Fruit fly (Drosophila melanogaster) whole organism, wandering third instar larva: ENCODE data around the gene CG18598.
A peak's percentile ranks its signal among the peaks of the same experiment; 100 is the strongest.

Source experiments
- CG32264 ChIP-seq: fragments of 200-800 bp; sonication (Bioruptor generic); optimal IDR thresholded peaks from 2 replicates; lab custom pipeline; 2016; ENCODE audit warnings: missing biosample characterization, missing genetic modification characterization
- CG9705 ChIP-seq: fragments of 200-800 bp; sonication (Bioruptor generic); optimal IDR thresholded peaks from 2 replicates; lab custom pipeline; 2018; ENCODE audit warnings: missing biosample characterization, mild to moderate bottlenecking, missing genetic modification characterization
- CrebA ChIP-seq: fragments of 200-800 bp; sonication (Bioruptor generic); optimal IDR thresholded peaks from 2 replicates; lab custom pipeline; 2016; ENCODE audit warnings: missing biosample characterization, mild to moderate bottlenecking, missing genetic modification characterization, borderline replicate concordance
- Dif ChIP-seq: fragments of 200-275, 200-300 bp; sonication (Bioruptor generic); optimal IDR thresholded peaks from 2 replicates; lab custom pipeline; 2018; ENCODE audit warnings: missing biosample characterization, missing genetic modification characterization; ENCODE audit not compliant: partially characterized antibody
- GATAd ChIP-seq: sonication (Bioruptor generic); optimal IDR thresholded peaks from 2 replicates; lab custom pipeline; 2016; ENCODE audit warnings: missing biosample characterization, missing genetic modification characterization
- HLH106 ChIP-seq: fragments of 200-800 bp; optimal IDR thresholded peaks from 3 replicates; lab custom pipeline; 2019; ENCODE audit warnings: missing biosample characterization, mild to moderate bottlenecking, missing genetic modification characterization, moderate library complexity
- Hr78 ChIP-seq: fragments of >200 bp; optimal IDR thresholded peaks from 2 replicates; lab custom pipeline; 2017; ENCODE audit warnings: missing biosample characterization, missing genetic modification characterization
- Jra ChIP-seq: sonication (Bioruptor generic); optimal IDR thresholded peaks from 2 replicates; lab custom pipeline; 2016; ENCODE audit warnings: missing biosample characterization, missing genetic modification characterization
- Mio ChIP-seq: sonication (Bioruptor generic); optimal IDR thresholded peaks from 2 replicates; lab custom pipeline; 2016; ENCODE audit warnings: missing biosample characterization, missing genetic modification characterization
- Myc ChIP-seq: fragments of >200 bp; optimal IDR thresholded peaks from 2 replicates; lab custom pipeline; 2017
- N ChIP-seq: fragments of >200 bp; optimal IDR thresholded peaks from 2 replicates; lab custom pipeline; 2018; ENCODE audit warnings: missing biosample characterization, missing external identifiers, missing genetic modification characterization
- OdsH ChIP-seq: fragments of 200-800 bp; sonication (Bioruptor generic); optimal IDR thresholded peaks from 2 replicates; lab custom pipeline; 2016; ENCODE audit warnings: missing biosample characterization, mild to moderate bottlenecking, missing genetic modification characterization
- Rel ChIP-seq, 2 experiments: fragments of 200-800 bp; sonication (Bioruptor generic) in 1 of 2; optimal IDR thresholded peaks; 2 replicates in 1 of 2; 3 replicates in 1 of 2; lab custom pipeline; 2016 to 2019; ENCODE audit warnings: mild to moderate bottlenecking in 2 of 2, missing biosample characterization in 2 of 2, missing genetic modification characterization in 2 of 2, moderate library complexity in 1 of 2
- Sp1 ChIP-seq: fragments of 200-800 bp; sonication (Bioruptor generic); optimal IDR thresholded peaks from 3 replicates; lab custom pipeline; 2019; ENCODE audit warnings: missing biosample characterization, mild to moderate bottlenecking, missing genetic modification characterization, moderate library complexity
- Vsx2 ChIP-seq: fragments of 200-300, 225-300 bp; sonication (Bioruptor generic); optimal IDR thresholded peaks from 2 replicates; lab custom pipeline; 2018; ENCODE audit warnings: missing biosample characterization, missing genetic modification characterization; ENCODE audit not compliant: partially characterized antibody
- br ChIP-seq: fragments of 200-800 bp; sonication (Bioruptor generic); optimal IDR thresholded peaks from 2 replicates; lab custom pipeline; 2016; ENCODE audit warnings: missing biosample characterization, missing genetic modification characterization
- brk ChIP-seq: fragments of 200-800 bp; sonication (Bioruptor generic); optimal IDR thresholded peaks from 2 replicates; lab custom pipeline; 2016; ENCODE audit warnings: missing biosample characterization, mild to moderate bottlenecking, missing genetic modification characterization
- dl ChIP-seq, 2 experiments: fragments of 175-275, 200-275 bp in 1 of 2; fragments of 200-275 bp in 1 of 2; sonication (Bioruptor generic); optimal IDR thresholded peaks; lab custom pipeline; 2018; ENCODE audit warnings: mild to moderate bottlenecking in 2 of 2, missing biosample characterization in 2 of 2, missing genetic modification characterization in 2 of 2, moderate library complexity in 2 of 2; ENCODE audit not compliant: partially characterized antibody in 2 of 2, insufficient read depth in 1 of 2
- dmrt93B ChIP-seq: fragments of 200-800 bp; sonication (Bioruptor generic); optimal IDR thresholded peaks from 2 replicates; lab custom pipeline; 2018; ENCODE audit warnings: missing biosample characterization, mild to moderate bottlenecking, missing genetic modification characterization
- dsf ChIP-seq: sonication (Bioruptor generic); optimal IDR thresholded peaks from 2 replicates; lab custom pipeline; 2016; ENCODE audit warnings: missing biosample characterization, missing genetic modification characterization, borderline replicate concordance
- ey ChIP-seq: fragments of 200-800 bp; sonication (Bioruptor generic); optimal IDR thresholded peaks from 2 replicates; lab custom pipeline; 2016; ENCODE audit warnings: missing biosample characterization, missing genetic modification characterization
- foxo ChIP-seq, 2 experiments: fragments of 200-800 bp; sonication (Bioruptor generic); optimal IDR thresholded peaks; 2 replicates in 1 of 2; 3 replicates in 1 of 2; lab custom pipeline; 2016 to 2017; ENCODE audit warnings: missing biosample characterization in 2 of 2, missing genetic modification characterization in 2 of 2
- fru ChIP-seq: fragments of 200-800 bp; sonication (Bioruptor generic); optimal IDR thresholded peaks from 3 replicates; lab custom pipeline; 2016; ENCODE audit warnings: missing biosample characterization, mild to moderate bottlenecking, missing genetic modification characterization
- jim ChIP-seq: fragments of 175-275, 200-325 bp; sonication (Bioruptor generic); optimal IDR thresholded peaks from 2 replicates; lab custom pipeline; 2016; ENCODE audit warnings: missing biosample characterization, mild to moderate bottlenecking, missing genetic modification characterization
- lola ChIP-seq: fragments of >200 bp; optimal IDR thresholded peaks from 2 replicates; lab custom pipeline; 2017; ENCODE audit warnings: missing biosample characterization, missing genetic modification characterization
- pan ChIP-seq: fragments of >200 bp; optimal IDR thresholded peaks from 2 replicates; lab custom pipeline; 2017
- psq ChIP-seq: fragments of 200-800 bp; sonication (Bioruptor generic); optimal IDR thresholded peaks from 3 replicates; lab custom pipeline; 2017; ENCODE audit warnings: missing biosample characterization, mild to moderate bottlenecking, missing genetic modification characterization, moderate library complexity
- rgr ChIP-seq: fragments of 200-800 bp; sonication (Bioruptor generic); optimal IDR thresholded peaks from 3 replicates; lab custom pipeline; 2016; ENCODE audit warnings: missing biosample characterization, mild to moderate bottlenecking, missing genetic modification characterization
- sv ChIP-seq: fragments of 200-800 bp; sonication (Bioruptor generic); optimal IDR thresholded peaks from 3 replicates; lab custom pipeline; 2016; ENCODE audit warnings: missing biosample characterization, missing genetic modification characterization
- tai ChIP-seq: sonication (Bioruptor generic); optimal IDR thresholded peaks from 2 replicates; lab custom pipeline; 2016; ENCODE audit warnings: missing biosample characterization, missing genetic modification characterization
- usp ChIP-seq: fragments of >200 bp; optimal IDR thresholded peaks from 2 replicates; lab custom pipeline; 2017; ENCODE audit warnings: missing biosample characterization, missing genetic modification characterization

The CG18598 gene

DNA sequence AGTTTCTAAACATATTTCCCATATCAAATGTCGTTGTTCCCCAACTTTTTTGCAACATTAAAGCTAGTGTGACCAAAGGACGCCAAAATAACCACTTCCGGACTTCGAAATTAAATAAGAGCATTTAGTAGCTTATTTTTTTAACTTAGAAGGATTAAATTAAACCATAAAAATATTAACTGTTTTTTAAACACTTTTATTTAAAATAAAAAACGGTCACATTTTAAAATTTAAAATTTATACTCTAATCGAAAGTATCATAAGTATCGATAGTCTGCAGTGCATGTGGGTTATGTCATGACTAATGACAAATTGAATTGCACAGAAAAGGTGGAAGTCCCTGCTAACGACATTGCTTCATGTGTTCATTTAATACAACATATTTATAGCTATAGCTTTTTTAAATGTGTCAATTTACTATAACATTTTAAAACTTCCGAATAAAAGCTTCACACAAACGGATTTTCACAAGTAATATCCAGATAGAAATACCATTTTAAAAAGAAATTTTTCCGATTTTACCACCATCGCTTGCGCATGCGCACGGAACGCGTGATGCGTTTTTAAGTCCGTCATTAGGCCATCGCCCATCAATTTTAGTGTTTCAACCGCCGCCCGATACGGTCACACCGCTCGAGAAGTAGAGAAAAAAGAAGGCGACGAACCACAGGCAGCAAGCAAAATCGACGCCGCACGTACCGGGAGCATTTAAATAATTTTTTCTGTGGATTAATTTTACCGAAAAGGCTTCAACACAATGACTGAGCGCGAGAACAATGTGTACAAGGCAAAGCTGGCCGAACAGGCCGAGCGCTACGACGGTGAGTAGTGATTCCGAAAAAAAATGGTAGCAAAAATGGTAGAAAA lies 8.6 kb upstream of the CG18598 start, which contains the start of the genes CG7156 and 14-3-3epsilon (continued):
- TF ChIP-seq ey (GFP tag; lab: Kevin White, UChicago) (peak; percentile 21), lola (GFP tag; lab: Kevin White, UChicago) (no peak), CG32264 (GFP tag; lab: Kevin White, UChicago) (no peak), Sp1 (GFP tag; lab: Kevin White, UChicago) (peak; percentile 42), GATAd (no peak), sv (GFP tag; lab: Kevin White, UChicago) (peak; percentile 30), Mio (GFP tag; lab: Kevin White, UChicago) (no peak), OdsH (peak; percentile 37), Rel (GFP tag; optimal IDR thresholded peaks at IDR 0.05; lab: Kevin White, UChicago) (no peak), Rel (tag; optimal IDR thresholded peaks at IDR 0.05; lab: Kevin White, UChicago) (peak; percentile 94), CrebA (GFP tag; lab: Kevin White, UChicago) (no peak), Vsx2 (GFP tag; lab: Kevin White, UChicago) (peak; percentile 87), fru (peak; percentile 28)

DNA sequence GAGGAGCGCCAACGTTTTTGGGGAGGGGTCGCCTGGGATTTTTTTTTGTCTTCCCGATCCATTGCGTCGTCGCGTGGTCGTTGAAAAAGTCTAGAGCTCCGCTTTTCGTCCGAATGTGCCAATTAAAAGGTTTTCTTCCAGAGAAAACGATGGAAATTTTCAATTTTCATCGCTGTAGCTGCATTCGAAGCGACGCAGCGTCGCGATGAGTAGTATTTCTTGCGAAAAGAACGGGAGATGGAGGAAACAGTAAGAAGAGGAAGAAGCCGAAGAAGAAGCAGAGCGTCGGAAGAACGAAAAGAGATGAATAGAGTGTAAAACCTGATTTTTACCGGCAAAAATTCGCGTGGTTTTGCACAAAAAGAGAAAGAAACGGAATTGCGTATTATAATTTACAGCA lies 7.9 kb upstream of the CG18598 start:
- TF ChIP-seq psq (GFP tag; lab: Kevin White, UChicago): peak; percentile 84
- TF ChIP-seq Dif (GFP tag; lab: Kevin White, UChicago): peak; percentile 27
- TF ChIP-seq pan (lab: Kevin White, UChicago): no peak

DNA sequence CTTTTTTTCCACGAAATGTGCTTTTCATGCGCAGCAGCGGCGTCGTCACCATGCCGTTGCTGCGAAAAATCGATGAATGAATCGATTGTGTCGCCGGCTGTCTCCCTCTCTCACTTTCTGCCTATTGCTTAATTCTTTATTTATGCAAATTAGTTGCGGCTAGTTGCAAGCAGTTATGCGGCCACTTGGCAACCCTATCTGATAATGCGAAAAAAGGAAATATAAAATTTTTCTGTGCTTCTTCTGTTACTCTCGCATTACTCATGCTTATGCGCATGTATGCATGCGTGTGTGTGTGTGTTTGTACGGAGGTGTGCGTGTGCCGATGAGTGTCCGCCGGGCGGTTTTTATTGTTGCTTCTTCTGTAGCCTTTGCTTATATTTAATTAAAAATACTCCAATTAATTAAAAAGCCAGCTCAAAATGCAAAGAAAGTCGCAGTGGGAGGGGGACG lies 7.2 kb upstream of the CG18598 start:
- TF ChIP-seq jim (GFP tag; lab: Kevin White, UChicago) (no peak), dmrt93B (GFP tag; lab: Kevin White, UChicago) (no peak), tai (no peak), HLH106 (peak; percentile 29), foxo (GFP tag; optimal IDR thresholded peaks at IDR 0.05; lab: Kevin White, UChicago) (peak in 1 of 2 experiments; percentile 51), fru (peak; percentile 7), dsf (GFP tag; lab: Kevin White, UChicago) (no peak), Myc (no peak), Dif (GFP tag; lab: Kevin White, UChicago) (no peak), Mio (GFP tag; lab: Kevin White, UChicago) (no peak), usp (no peak), psq (GFP tag; lab: Kevin White, UChicago) (no peak), ey (GFP tag; lab: Kevin White, UChicago) (peak; percentile 45), Vsx2 (GFP tag; lab: Kevin White, UChicago) (no peak), Jra (peak; percentile 59), Hr78 (no peak), CrebA (GFP tag; lab: Kevin White, UChicago) (no peak), N (GFP tag; lab: Kevin White, UChicago) (no peak), dl (GFP tag; optimal IDR thresholded peaks at IDR 0.05; lab: Kevin White, UChicago; ENCODE audit: insufficient read depth in 1 of 2, partially characterized antibody in 2 of 2) (no peak), CG9705 (GFP tag; lab: Kevin White, UChicago) (no peak), br (GFP tag; lab: Kevin White, UChicago) (peak; percentile 19), rgr (GFP tag; lab: Kevin White, UChicago) (peak; percentile 41), Rel (GFP tag; optimal IDR thresholded peaks at IDR 0.05; lab: Kevin White, UChicago) (peak; percentile 30), Rel (tag; optimal IDR thresholded peaks at IDR 0.05; lab: Kevin White, UChicago) (no peak), OdsH (no peak), brk (peak; percentile 9), pan (lab: Kevin White, UChicago) (no peak)
